Worm (Caenorhabditis elegans): ENCODE measurements around the gene cpr-3.
"Not testable (repeated sequence)": the region's sequence is repeated elsewhere in the genome, so short reads cannot be mapped to it uniquely, and the experiment has no call there.

DNA sequence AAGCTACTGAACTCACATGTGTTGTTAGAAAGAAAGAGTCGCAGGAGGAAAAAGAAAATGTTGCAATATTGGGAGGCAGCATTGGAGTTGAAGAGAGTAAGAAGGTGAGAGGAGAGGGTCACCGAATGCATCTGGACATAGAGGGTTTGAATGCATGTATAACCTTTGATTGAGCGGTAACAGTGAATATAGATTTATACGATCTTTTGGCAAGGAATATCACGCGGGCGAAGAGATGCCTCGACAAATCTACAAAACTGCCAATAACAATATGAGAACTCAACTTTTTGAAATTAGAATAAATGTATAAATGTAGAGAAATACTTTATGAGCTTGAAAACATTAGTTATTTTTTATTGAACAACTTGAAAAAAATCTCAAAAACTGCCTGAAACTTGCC is 36.2 kb downstream of the cpr-3 start, which contains the start of gene M01B2.10:
- not testable (repeated sequence) for TF ChIP-seq lin-13, sptf-1, elt-3 (tag; optimal IDR thresholded peaks at IDR 0.05)

Data from whole organism, mixed stage, embryonic.